Fruit fly (Drosophila melanogaster): ENCODE measurements around the gene CG33912.

- TF ChIP-seq CG2129 (GFP tag; IDR thresholded peaks at IDR 0.05; ENCODE audit: partially characterized antibody) (no peak), ATbp (GFP tag; optimal IDR thresholded peaks at IDR 0.05) (no peak), CG5953 (GFP tag; IDR thresholded peaks at IDR 0.05) (no peak), Oaz (GFP tag; IDR thresholded peaks at IDR 0.05) (no peak), zfh1 (GFP tag; IDR thresholded peaks at IDR 0.05) (no peak), Trl (optimal IDR thresholded peaks at IDR 0.05) (no peak), Trl (GFP tag; optimal IDR thresholded peaks at IDR 0.05) (no peak), CG1024 (GFP tag; IDR thresholded peaks at IDR 0.05) (no peak), bsh (GFP tag; optimal IDR thresholded peaks at IDR 0.05) (no peak)
Measured at dm6 chr3L:20800208-20800607, 44.7 kb upstream of the CG33912 start, which contains the start of gene Spc105R.

All from whole organism, embryonic.